4 fruit fly cellular contexts compared by ENCODE assay signal in the genomic region with DNA sequence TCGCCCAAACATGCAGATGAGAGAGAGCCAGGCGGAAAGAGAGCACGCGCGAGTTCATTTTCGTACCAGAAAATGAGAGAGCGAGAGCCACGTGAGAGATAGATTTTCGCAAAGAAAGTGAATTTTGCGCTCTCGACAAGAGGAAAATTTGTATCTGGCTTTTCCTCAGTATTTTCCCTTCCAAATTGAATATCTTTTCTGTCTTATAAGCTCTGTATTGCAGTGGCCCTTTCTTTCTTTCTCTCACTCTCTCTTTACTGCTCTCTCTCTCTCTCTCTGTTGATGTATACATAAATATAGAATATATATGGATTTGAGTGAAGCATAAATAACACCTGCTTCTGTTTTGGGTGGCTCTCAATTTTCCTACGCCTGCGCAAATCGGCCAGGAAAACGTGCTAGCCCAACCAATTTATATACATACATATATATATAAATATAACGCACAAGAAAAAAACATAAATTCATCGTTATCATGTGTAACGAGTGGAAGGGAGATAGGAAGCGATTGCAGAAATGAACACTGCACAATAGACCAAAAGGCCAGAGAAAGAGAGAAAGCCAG.
TF ChIP-seq lines count a peak whose summit lies in the region.

No protein-coding gene starts in this region.

- no peak for TF ChIP-seq CTCF in whole organism, embryonic (GFP tag; optimal IDR thresholded peaks at IDR 0.05; lab: Kevin White, UChicago)

TF ChIP-seq in whole organism, adult, 20 proteins besides CTCF, POLR2A, EP300 and RAD21:
- no peak for TF ChIP-seq Crg-1 (GFP tag; optimal IDR thresholded peaks at IDR 0.05; lab: Kevin White, UChicago)
- TF ChIP-seq kay (GFP tag; lab: Kevin White, UChicago; ENCODE audit: borderline replicate concordance) = peak; percentile 66
- no peak for TF ChIP-seq cic (GFP tag; optimal IDR thresholded peaks at IDR 0.05; lab: Kevin White, UChicago)
- no peak for TF ChIP-seq CG11617 (GFP tag; optimal IDR thresholded peaks at IDR 0.05; lab: Kevin White, UChicago)
- no peak for TF ChIP-seq pad (GFP tag; optimal IDR thresholded peaks at IDR 0.05; lab: Kevin White, UChicago)
- TF ChIP-seq ovo (GFP tag; optimal IDR thresholded peaks at IDR 0.05; lab: Kevin White, UChicago) = no peak
- TF ChIP-seq tj (GFP tag; optimal IDR thresholded peaks at IDR 0.05; lab: Kevin White, UChicago) = no peak
- no peak for TF ChIP-seq Hr96 (GFP tag; optimal IDR thresholded peaks at IDR 0.05; lab: Kevin White, UChicago)
TF ChIP-seq in whole organism, adult: peak in this region for 1.

TF ChIP-seq in whole organism, embryonic, 481 proteins besides CTCF, POLR2A, EP300 and RAD21 (continues in another document):
- TF ChIP-seq Dll (GFP tag; IDR thresholded peaks at IDR 0.05; lab: Robert Waterston, UW; ENCODE audit: partially characterized antibody) (peak; percentile 58; the same call in 1 of the 4 replicates), fd64A (GFP tag; optimal IDR thresholded peaks at IDR 0.05; lab: Kevin White, UChicago) (no peak), z (GFP tag; IDR thresholded peaks at IDR 0.05; lab: Robert Waterston, UW) (0 out of 3 replicates have a peak, but pooled peaks have one; percentile 56), CG10209 (GFP tag; optimal IDR thresholded peaks at IDR 0.05; lab: Kevin White, UChicago) (no peak), Mes4 (GFP tag; optimal IDR thresholded peaks at IDR 0.05; lab: Kevin White, UChicago) (no peak), CG32767 (GFP tag; IDR thresholded peaks at IDR 0.05; lab: Robert Waterston, UW) (peak; percentile 31; the same call in 1 of the 2 replicates), tin (GFP tag; optimal IDR thresholded peaks at IDR 0.05; lab: Kevin White, UChicago) (no peak), Trl (optimal IDR thresholded peaks at IDR 0.05; lab: Kevin White, UChicago) (peak; percentile 93 to 97), Trl (GFP tag; optimal IDR thresholded peaks at IDR 0.05; lab: Kevin White, UChicago) (peak; percentile 15), kah (GFP tag; optimal IDR thresholded peaks at IDR 0.05; lab: Kevin White, UChicago) (peak; percentile 78), CG10431 (GFP tag; optimal IDR thresholded peaks at IDR 0.05; lab: Kevin White, UChicago) (peak; percentile 15), ewg (GFP tag; optimal IDR thresholded peaks at IDR 0.05; lab: Kevin White, UChicago) (peak; percentile 50), CG6854 (GFP tag; optimal IDR thresholded peaks at IDR 0.05; lab: Kevin White, UChicago) (no peak), cwo (GFP tag; optimal IDR thresholded peaks at IDR 0.05; lab: Kevin White, UChicago) (no peak), yki (optimal IDR thresholded peaks at IDR 0.05; lab: Kevin White, UChicago) (peak; percentile 83), abd-A (tag; optimal IDR thresholded peaks at IDR 0.05; lab: Kevin White, UChicago) (peak; percentile 71), CG31441 (GFP tag; IDR thresholded peaks at IDR 0.05; lab: Robert Waterston, UW) (no peak), prd (optimal IDR thresholded peaks at IDR 0.05; lab: Kevin White, UChicago) (no peak), prd (GFP tag; IDR thresholded peaks at IDR 0.05; lab: Robert Waterston, UW) (no peak), lbe (GFP tag; optimal IDR thresholded peaks at IDR 0.05; lab: Kevin White, UChicago) (peak; percentile 14), NK7.1 (GFP tag; optimal IDR thresholded peaks at IDR 0.05; lab: Kevin White, UChicago) (no peak), sqz (GFP tag; optimal IDR thresholded peaks at IDR 0.05; lab: Kevin White, UChicago) (peak; percentile 39), seq (GFP tag; IDR thresholded peaks at IDR 0.05; lab: Robert Waterston, UW) (peak; percentile 8; the same call in 1 of the 2 replicates), Nf-YC (tag; optimal IDR thresholded peaks at IDR 0.05; lab: Kevin White, UChicago) (no peak), Fer2 (tag; optimal IDR thresholded peaks at IDR 0.05; lab: Kevin White, UChicago) (no peak)

TF ChIP-seq in whole organism, prepupa, 60 proteins besides CTCF, POLR2A, EP300 and RAD21:
- TF ChIP-seq CG6276 (GFP tag; optimal IDR thresholded peaks at IDR 0.05; lab: Kevin White, UChicago) (peak; percentile 1), svp (GFP tag; lab: Kevin White, UChicago) (no peak), Eip93F (GFP tag; optimal IDR thresholded peaks at IDR 0.05; lab: Kevin White, UChicago) (peak; percentile 47), eg (GFP tag; IDR thresholded peaks at IDR 0.05; lab: Robert Waterston, UW) (0 out of 3 replicates have a peak, but pooled peaks have one; percentile 5)

TF ChIP-seq in whole organism, wandering third instar larva, 38 proteins besides CTCF, POLR2A, EP300 and RAD21:
- no peak for TF ChIP-seq CG32264 (GFP tag; optimal IDR thresholded peaks at IDR 0.05; lab: Kevin White, UChicago)
- peak; percentile 1 for TF ChIP-seq CrebA (GFP tag; optimal IDR thresholded peaks at IDR 0.05; lab: Kevin White, UChicago; ENCODE audit: borderline replicate concordance)
- TF ChIP-seq woc (GFP tag; optimal IDR thresholded peaks at IDR 0.05; lab: Kevin White, UChicago) = no peak
TF ChIP-seq in whole organism, wandering third instar larva: peak in this region for 1.
